Worm (Caenorhabditis elegans): ENCODE measurements around the gene C25G4.8.
"Not testable (repeated sequence)": the region's sequence is repeated elsewhere in the genome, so short reads cannot be mapped to it uniquely, and the experiment has no call there.

Gene C25G4.8

ce11 chrIV:12463370-12463769 is at the start of gene C25G4.8:
Gene C25G4.8, minus strand, starts transcription at chrIV:12463470.
- no peak for TF ChIP-seq unc-55 (GFP tag; optimal IDR thresholded peaks at IDR 0.05)
- no peak for TF ChIP-seq hlh-13 (GFP tag; optimal IDR thresholded peaks at IDR 0.05)
- TF ChIP-seq ceh-24 (tag; optimal IDR thresholded peaks at IDR 0.05) = no peak
- TF ChIP-seq ceh-30 (tag; optimal IDR thresholded peaks at IDR 0.05) = no peak
- no peak for TF ChIP-seq pha-2 (tag; optimal IDR thresholded peaks at IDR 0.05)
- TF ChIP-seq nhr-11 (tag; optimal IDR thresholded peaks at IDR 0.05) = no peak
- TF ChIP-seq ceh-34 (tag; optimal IDR thresholded peaks at IDR 0.05) = no peak
- TF ChIP-seq ets-4 (tag; optimal IDR thresholded peaks at IDR 0.05) = no peak
- TF ChIP-seq nhr-232 (tag; optimal IDR thresholded peaks at IDR 0.05) = no peak
- TF ChIP-seq che-1 (tag; optimal IDR thresholded peaks at IDR 0.05) = no peak
- no peak for TF ChIP-seq unc-3 (GFP tag; conservative IDR thresholded peaks at IDR 0.05)
- TF ChIP-seq unc-3 (tag; optimal IDR thresholded peaks at IDR 0.05) = no peak

- TF ChIP-seq fax-1, unc-42, rnt-1 (tag; optimal IDR thresholded peaks at IDR 0.05): not testable (repeated sequence)
These were observed 42.1 kb upstream of the C25G4.8 start, which contains the start of gene sru-17 for ce11 chrIV:12505397-12505796. Gene sru-17, plus strand, starts transcription at chrIV:12505697.

- no peak for TF ChIP-seq K09A11.1 (tag; optimal IDR thresholded peaks at IDR 0.05; ENCODE audit: insufficient read depth)
- no peak for TF ChIP-seq fkh-10 (GFP tag; optimal IDR thresholded peaks at IDR 0.05)
- TF ChIP-seq elt-2 (tag; optimal IDR thresholded peaks at IDR 0.05) = no peak
- no peak for TF ChIP-seq unc-3 (GFP tag; conservative IDR thresholded peaks at IDR 0.05)
- TF ChIP-seq unc-3 (tag; optimal IDR thresholded peaks at IDR 0.05) = no peak
- TF ChIP-seq ceh-45 (GFP tag; IDR thresholded peaks at IDR 0.05) = no peak
- TF ChIP-seq pha-2 (tag; optimal IDR thresholded peaks at IDR 0.05) = no peak
- TF ChIP-seq sdc-2 (tag; optimal IDR thresholded peaks at IDR 0.05) = no peak
- TF ChIP-seq K02D7.2 (tag; optimal IDR thresholded peaks at IDR 0.05) = no peak
These were observed 38.7 kb upstream of the C25G4.8 start, which contains the start of gene sru-18 for ce11 chrIV:12501956-12502355. Gene sru-18, plus strand, starts transcription at chrIV:12502256.

- no peak for TF ChIP-seq ceh-30 (tag; optimal IDR thresholded peaks at IDR 0.05)
- no peak for TF ChIP-seq ceh-34 (tag; optimal IDR thresholded peaks at IDR 0.05)
- no peak for TF ChIP-seq pat-9 (tag; optimal IDR thresholded peaks at IDR 0.05)
- TF ChIP-seq rnt-1 (tag; optimal IDR thresholded peaks at IDR 0.05) = no peak
- no peak for TF ChIP-seq ceh-19 (GFP tag; optimal IDR thresholded peaks at IDR 0.05)
- no peak for TF ChIP-seq nfya-1 (tag; optimal IDR thresholded peaks at IDR 0.05)
- no peak for TF ChIP-seq syd-9 (tag; optimal IDR thresholded peaks at IDR 0.05)
These were observed 35.0 kb upstream of the C25G4.8 start, which contains the start of gene sru-19 for ce11 chrIV:12498238-12498637. Gene sru-19, plus strand, starts transcription at chrIV:12498538.

ce11 chrIV:12495196-12495595 is 31.9 kb upstream of the C25G4.8 start, which contains the start of gene sru-20:
Gene sru-20, plus strand, starts transcription at chrIV:12495496.
- no peak for TF ChIP-seq fax-1 (tag; optimal IDR thresholded peaks at IDR 0.05)
- TF ChIP-seq zip-5 (tag; optimal IDR thresholded peaks at IDR 0.05) = no peak
- no peak for TF ChIP-seq ceh-30 (tag; optimal IDR thresholded peaks at IDR 0.05)
- no peak for TF ChIP-seq dmd-4 (tag; optimal IDR thresholded peaks at IDR 0.05; ENCODE audit: borderline replicate concordance)
- no peak for TF ChIP-seq ceh-34 (tag; optimal IDR thresholded peaks at IDR 0.05)

ce11 chrIV:12490491-12490890 is 27.2 kb upstream of the C25G4.8 start, which contains the start of gene him-6:
Gene him-6, plus strand, starts transcription at chrIV:12490791.
- no peak for TF ChIP-seq hlh-6 (tag; optimal IDR thresholded peaks at IDR 0.05)
- no peak for TF ChIP-seq ceh-14 (tag; optimal IDR thresholded peaks at IDR 0.05)

- no peak for TF ChIP-seq hlh-30 (tag; optimal IDR thresholded peaks at IDR 0.05; ENCODE audit: insufficient read depth)
- TF ChIP-seq zip-5 (tag; optimal IDR thresholded peaks at IDR 0.05) = no peak
- TF ChIP-seq lin-11 (tag; optimal IDR thresholded peaks at IDR 0.05) = no peak
- no peak for TF ChIP-seq lim-6 (tag; optimal IDR thresholded peaks at IDR 0.05)
- no peak for TF ChIP-seq sdc-2 (tag; optimal IDR thresholded peaks at IDR 0.05)
- no peak for TF ChIP-seq elt-2 (tag; optimal IDR thresholded peaks at IDR 0.05)
These were observed 23.9 kb upstream of the C25G4.8 start, which contains the start of gene sru-26 for ce11 chrIV:12487194-12487593. Gene sru-26, plus strand, starts transcription at chrIV:12487494.
